Fruit fly (Drosophila melanogaster): ENCODE measurements around the gene Nse1.

Nse1 gene

DNA sequence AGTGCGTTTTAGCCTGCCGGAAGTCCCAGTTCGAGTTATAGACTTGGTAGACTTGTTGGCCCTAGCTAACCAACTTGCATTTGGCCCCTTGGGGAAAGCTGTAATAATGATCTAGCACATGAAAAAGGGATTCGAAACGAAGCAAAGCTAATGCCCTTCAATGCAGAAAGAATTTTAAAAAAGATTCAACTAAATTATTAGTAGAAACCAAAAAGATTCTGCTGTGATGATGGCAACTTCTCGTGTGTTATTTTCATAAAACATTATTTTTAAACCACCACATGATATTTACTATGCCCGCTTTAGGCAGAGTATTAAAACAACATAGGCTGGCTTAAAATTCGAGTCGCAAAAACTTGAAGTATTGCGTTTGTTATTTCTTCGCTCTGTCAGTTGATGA is 14.6 kb upstream of the Nse1 start:
- TF ChIP-seq sv (GFP tag; optimal IDR thresholded peaks at IDR 0.05) (no peak), h (GFP tag; optimal IDR thresholded peaks at IDR 0.05) (peak; percentile 2)

DNA sequence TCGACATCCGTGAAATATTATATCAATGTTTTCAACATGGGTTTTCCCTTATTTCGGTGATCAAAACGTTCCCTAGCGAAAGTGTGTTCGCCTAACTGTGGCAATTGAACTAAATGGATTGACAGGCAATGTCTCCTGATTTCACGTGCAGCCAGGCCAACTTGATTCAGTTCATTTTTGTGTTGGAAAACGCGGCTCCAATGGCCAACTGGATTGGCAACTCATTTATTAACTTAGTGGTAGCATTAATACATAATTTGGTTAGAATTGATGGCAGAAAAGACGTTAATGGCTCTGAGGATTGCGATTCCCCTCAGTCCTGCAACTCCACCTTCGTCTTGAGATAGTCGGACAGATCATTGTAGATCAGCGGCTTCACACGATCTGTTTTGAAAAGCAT is 9.2 kb upstream of the Nse1 start, which contains the start of gene CG11327:
CG11327 (minus strand) TSS at position 101 of the 400 bp plus-strand sequence.
- TF ChIP-seq brk (GFP tag; optimal IDR thresholded peaks at IDR 0.05) (no peak), CG32264 (GFP tag; optimal IDR thresholded peaks at IDR 0.05) (no peak), dsf (GFP tag; optimal IDR thresholded peaks at IDR 0.05; ENCODE audit: borderline replicate concordance) (no peak), sv (GFP tag; optimal IDR thresholded peaks at IDR 0.05) (no peak), tai (GFP tag; optimal IDR thresholded peaks at IDR 0.05) (no peak), Vsx2 (GFP tag; optimal IDR thresholded peaks at IDR 0.05; ENCODE audit: partially characterized antibody) (no peak), Mio (GFP tag; optimal IDR thresholded peaks at IDR 0.05) (no peak), psq (GFP tag; optimal IDR thresholded peaks at IDR 0.05) (no peak), br (GFP tag; optimal IDR thresholded peaks at IDR 0.05) (no peak), N (GFP tag; optimal IDR thresholded peaks at IDR 0.05) (no peak), usp (GFP tag; optimal IDR thresholded peaks at IDR 0.05) (no peak), CG9705 (GFP tag; optimal IDR thresholded peaks at IDR 0.05) (no peak)

DNA sequence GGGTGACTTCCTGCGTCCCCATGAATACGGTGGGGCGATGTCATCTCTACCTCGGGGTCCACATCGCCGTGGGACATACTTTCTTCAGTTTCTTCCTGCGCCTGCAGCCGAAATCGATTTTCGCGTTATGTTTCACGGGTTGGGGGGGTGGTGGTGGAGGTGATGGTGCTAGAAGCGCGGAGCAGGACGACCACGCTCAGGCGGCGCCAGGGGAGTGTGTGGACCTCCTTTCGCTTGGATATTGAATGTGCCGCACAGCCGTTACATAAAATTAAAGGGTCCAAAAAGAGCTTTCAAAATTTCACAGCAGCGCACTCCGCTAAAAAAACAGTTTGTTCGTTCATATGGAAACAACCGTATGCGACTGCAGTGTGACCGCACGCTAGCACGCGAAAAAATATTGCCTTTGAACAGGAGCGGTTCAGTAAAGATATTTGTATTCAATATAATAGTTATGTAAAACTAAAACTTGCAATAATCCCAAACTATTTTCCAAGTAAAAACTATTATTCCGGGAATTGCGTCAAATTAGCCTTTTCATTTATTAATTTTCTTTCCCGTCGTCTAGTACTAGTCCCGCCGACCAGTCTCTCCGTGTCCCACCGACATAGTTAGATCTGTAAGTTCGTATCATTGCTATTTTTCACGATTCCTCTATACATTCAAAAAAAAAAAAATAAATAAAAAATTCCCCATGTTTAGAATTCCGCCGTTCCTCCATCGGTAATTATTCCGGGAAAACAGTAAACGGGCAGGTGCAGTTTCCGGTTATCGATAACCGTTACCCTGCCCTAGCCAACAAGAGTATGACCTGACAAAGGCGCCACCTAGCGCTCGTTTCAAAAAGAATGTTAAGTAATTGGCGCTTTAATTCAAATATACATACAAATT is 6.8 kb upstream of the Nse1 start, which contains the start of gene Nhe3:
Nhe3 (minus strand) TSS at position 373 of the 891 bp plus-strand sequence.
- TF ChIP-seq Dfd (GFP tag; optimal IDR thresholded peaks at IDR 0.05) (no peak), rgr (GFP tag; optimal IDR thresholded peaks at IDR 0.05) (peak; percentile 78), CrebA (GFP tag; optimal IDR thresholded peaks at IDR 0.05; ENCODE audit: borderline replicate concordance) (no peak), tai (GFP tag; optimal IDR thresholded peaks at IDR 0.05) (no peak), h (GFP tag; optimal IDR thresholded peaks at IDR 0.05) (peak; percentile 85), sv (GFP tag; optimal IDR thresholded peaks at IDR 0.05) (peak; percentile 86), woc (GFP tag; optimal IDR thresholded peaks at IDR 0.05) (peak; percentile 76), Myc (optimal IDR thresholded peaks at IDR 0.05) (no peak), Rel (GFP tag; optimal IDR thresholded peaks at IDR 0.05) (no peak), Rel (tag; optimal IDR thresholded peaks at IDR 0.05) (peak; percentile 46), Vsx2 (GFP tag; optimal IDR thresholded peaks at IDR 0.05; ENCODE audit: partially characterized antibody) (peak; percentile 32), Mio (GFP tag; optimal IDR thresholded peaks at IDR 0.05) (no peak), fru (GFP tag; optimal IDR thresholded peaks at IDR 0.05) (peak; percentile 42), pan (optimal IDR thresholded peaks at IDR 0.05) (no peak), br (GFP tag; optimal IDR thresholded peaks at IDR 0.05) (peak; percentile 80), OdsH (GFP tag; optimal IDR thresholded peaks at IDR 0.05) (peak; percentile 82), ey (GFP tag; optimal IDR thresholded peaks at IDR 0.05) (peak; percentile 82), dsf (GFP tag; optimal IDR thresholded peaks at IDR 0.05; ENCODE audit: borderline replicate concordance) (peak; percentile 37), dmrt93B (GFP tag; optimal IDR thresholded peaks at IDR 0.05) (peak; percentile 2), foxo (GFP tag; optimal IDR thresholded peaks at IDR 0.05) (peak in 1 of 2 experiments; percentile 84), Dif (GFP tag; optimal IDR thresholded peaks at IDR 0.05; ENCODE audit: partially characterized antibody) (no peak), psq (GFP tag; optimal IDR thresholded peaks at IDR 0.05) (peak; percentile 63), CG32264 (GFP tag; optimal IDR thresholded peaks at IDR 0.05) (no peak), N (GFP tag; optimal IDR thresholded peaks at IDR 0.05) (no peak), GATAd (GFP tag; optimal IDR thresholded peaks at IDR 0.05) (no peak), Sp1 (GFP tag; optimal IDR thresholded peaks at IDR 0.05) (peak; percentile 72), sage (GFP tag; optimal IDR thresholded peaks at IDR 0.05) (peak; percentile 24), usp (GFP tag; optimal IDR thresholded peaks at IDR 0.05) (no peak), Hr78 (GFP tag; optimal IDR thresholded peaks at IDR 0.05) (no peak), Hr83 (GFP tag; optimal IDR thresholded peaks at IDR 0.05; ENCODE audit: poor library complexity, severe bottlenecking) (peak; percentile 44), Jra (GFP tag; optimal IDR thresholded peaks at IDR 0.05) (peak; percentile 68), dl (GFP tag; optimal IDR thresholded peaks at IDR 0.05; ENCODE audit: insufficient read depth in 1 of 2, partially characterized antibody in 2 of 2) (no peak), lola (GFP tag; optimal IDR thresholded peaks at IDR 0.05) (no peak), Hnf4 (GFP tag; optimal IDR thresholded peaks at IDR 0.05) (peak; percentile 75), brk (GFP tag; optimal IDR thresholded peaks at IDR 0.05) (no peak), jim (GFP tag; optimal IDR thresholded peaks at IDR 0.05) (peak; percentile 61), Abd-B (GFP tag; optimal IDR thresholded peaks at IDR 0.05) (no peak), HLH106 (tag; optimal IDR thresholded peaks at IDR 0.05) (peak; percentile 77), CG9705 (GFP tag; optimal IDR thresholded peaks at IDR 0.05) (peak; percentile 53)

Data from whole organism, wandering third instar larva.